Worm (Caenorhabditis elegans) whole organism, early embryonic: ENCODE results near the gene C53C11.5.

ENCODE experiments used
- F13C5.2 ChIP-seq: sonication (generic microtip); optimal IDR thresholded peaks from 2 replicates; lab custom pipeline; 2017; ENCODE audit warnings: mild to moderate bottlenecking, missing genetic modification characterization, inconsistent platforms, missing compliant biosample characterization
- aly-1 ChIP-seq: sonication (generic microtip); optimal IDR thresholded peaks from 2 replicates; lab custom pipeline; 2016; ENCODE audit warnings: missing genetic modification characterization, missing compliant biosample characterization
- ama-1 ChIP-seq: fragments of 150-350 bp; optimal IDR thresholded peaks from 2 replicates; lab custom pipeline; 2014
- ceh-36 ChIP-seq: sonication (generic microtip); optimal IDR thresholded peaks from 2 replicates; lab custom pipeline; 2016; ENCODE audit warnings: missing genetic modification characterization, inconsistent platforms, missing compliant biosample characterization
- hnd-1 ChIP-seq: sonication (generic microtip); optimal IDR thresholded peaks from 2 replicates; lab custom pipeline; 2016; ENCODE audit warnings: missing genetic modification characterization, missing compliant biosample characterization
- scrt-1 ChIP-seq: fragments of 200-800 bp; sonication (Bioruptor generic); IDR thresholded peaks from 2 replicates; pipeline ENCODE4 v1.3.6; 2022; ENCODE audit warnings: missing genetic modification characterization, missing compliant biosample characterization
- tbx-37 ChIP-seq: fragments of 200-800 bp; sonication (Bioruptor generic); conservative IDR thresholded peaks from 2 replicates; pipeline ENCODE4 v1.3.6; 2022; ENCODE audit warnings: missing genetic modification reagents, missing genetic modification characterization, missing compliant biosample characterization
- tra-4 ChIP-seq: sonication (generic microtip); optimal IDR thresholded peaks from 2 replicates; lab custom pipeline; 2017; ENCODE audit warnings: missing genetic modification characterization, missing compliant biosample characterization

DNA sequence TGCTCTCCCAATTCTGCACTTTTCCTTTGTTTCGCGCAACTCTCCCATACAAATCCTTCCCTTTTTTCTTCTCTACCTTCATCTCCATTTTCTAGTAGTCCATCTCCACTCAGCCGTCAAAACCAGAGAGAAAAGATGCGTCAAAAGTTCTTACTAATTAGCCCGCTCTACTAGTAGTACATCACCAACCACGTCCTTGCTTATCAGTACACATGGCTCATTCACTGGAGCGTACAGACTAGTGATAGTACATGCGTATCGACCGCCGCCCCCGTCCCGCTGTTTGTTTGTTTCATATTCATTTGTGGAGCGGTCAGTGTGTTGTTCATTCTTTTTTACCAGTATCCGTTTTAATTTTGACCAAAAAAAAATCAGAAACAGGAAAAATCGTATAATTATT is 4.8 kb upstream of the C53C11.5 start:
- no peak for TF ChIP-seq tra-4 (tag; lab: Kevin White, UChicago)
- no peak for TF ChIP-seq tbx-37
- TF ChIP-seq ceh-36 (tag; lab: Kevin White, UChicago): no peak
- no peak for TF ChIP-seq ama-1
- TF ChIP-seq hnd-1: no peak
- no peak for TF ChIP-seq aly-1 (tag; lab: Kevin White, UChicago)
- TF ChIP-seq scrt-1 (GFP tag; lab: Robert Waterston, UW): no peak
- TF ChIP-seq F13C5.2: no peak
